Fruit fly (Drosophila melanogaster) whole organism: ENCODE measurements around the gene Osi9.

Experiments used
- EcR ChIP-seq, 2 experiments: fragments of >200 bp; optimal IDR thresholded peaks; 2 replicates each; lab custom pipeline; 2017; ENCODE audit warnings: missing biosample characterization in 2 of 2, missing genetic modification characterization in 2 of 2, missing genetic modification reagents in 2 of 2
- psq ChIP-seq: fragments of >200 bp; optimal IDR thresholded peaks from 2 replicates; lab custom pipeline; 2017

- no peak for TF ChIP-seq EcR (GFP tag; optimal IDR thresholded peaks at IDR 0.05; lab: Kevin White, UChicago)
- TF ChIP-seq psq (lab: Kevin White, UChicago), result no peak
These were observed 34.0 kb downstream of the Osi9 start for dm6 chr3R:6294046-6294445.
